Worm (Caenorhabditis elegans): ENCODE results near the gene F23A7.4.

DNA sequence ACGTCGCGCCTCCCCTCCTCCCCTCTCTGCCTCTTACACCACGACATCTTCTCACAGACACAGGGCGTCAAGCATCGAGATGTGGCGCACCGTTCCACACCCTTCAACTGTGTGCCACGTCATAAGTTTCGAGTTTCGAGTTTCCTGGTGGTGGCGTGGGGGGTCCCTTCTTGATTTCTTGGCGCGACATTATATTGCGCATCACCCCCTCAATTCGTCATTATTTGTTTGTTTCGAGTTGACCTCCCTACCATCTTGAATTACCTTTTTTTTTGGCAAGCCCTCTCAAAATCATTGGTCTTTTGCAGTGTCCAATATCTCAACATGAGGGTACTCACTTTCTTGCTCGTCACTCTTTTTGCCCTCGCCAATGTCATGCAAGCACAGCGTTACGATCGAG is 28.3 kb upstream of the F23A7.4 start, which contains the start of gene nlp-67:
- TF ChIP-seq lsy-2 (tag; optimal IDR thresholded peaks at IDR 0.05) = no peak
- TF ChIP-seq hif-1 (tag; optimal IDR thresholded peaks at IDR 0.05) = no peak
- TF ChIP-seq nhr-76 (tag; optimal IDR thresholded peaks at IDR 0.05) = no peak
- no peak for TF ChIP-seq aly-2 (tag; optimal IDR thresholded peaks at IDR 0.05)
- no peak for TF ChIP-seq saeg-2 (GFP tag; IDR thresholded peaks at IDR 0.05)
- no peak for TF ChIP-seq dpl-1 (GFP tag; optimal IDR thresholded peaks at IDR 0.05)
- TF ChIP-seq pha-4 (GFP tag; IDR thresholded peaks at IDR 0.05) = no peak
- no peak for TF ChIP-seq pha-4 (tag; optimal IDR thresholded peaks at IDR 0.05)
- no peak for TF ChIP-seq lir-3 (tag; optimal IDR thresholded peaks at IDR 0.05)
- TF ChIP-seq egl-43 (GFP tag; IDR thresholded peaks at IDR 0.05) = 0 out of 2 replicates have a peak, but pooled peaks have one; percentile 40
- no peak for TF ChIP-seq ama-1 (optimal IDR thresholded peaks at IDR 0.05)
- no peak for TF ChIP-seq dve-1 (tag; optimal IDR thresholded peaks at IDR 0.05; ENCODE audit: insufficient read depth)
- TF ChIP-seq skn-1 (tag; optimal IDR thresholded peaks at IDR 0.05) = no peak
- TF ChIP-seq Y75B8A.6 (GFP tag; IDR thresholded peaks at IDR 0.05) = no peak
- no peak for TF ChIP-seq ztf-7 (tag; optimal IDR thresholded peaks at IDR 0.05)

Measured in whole organism, L4 larva.